Fruit fly (Drosophila melanogaster): ENCODE results near the gene CG42637.

Gene CG42637

DNA sequence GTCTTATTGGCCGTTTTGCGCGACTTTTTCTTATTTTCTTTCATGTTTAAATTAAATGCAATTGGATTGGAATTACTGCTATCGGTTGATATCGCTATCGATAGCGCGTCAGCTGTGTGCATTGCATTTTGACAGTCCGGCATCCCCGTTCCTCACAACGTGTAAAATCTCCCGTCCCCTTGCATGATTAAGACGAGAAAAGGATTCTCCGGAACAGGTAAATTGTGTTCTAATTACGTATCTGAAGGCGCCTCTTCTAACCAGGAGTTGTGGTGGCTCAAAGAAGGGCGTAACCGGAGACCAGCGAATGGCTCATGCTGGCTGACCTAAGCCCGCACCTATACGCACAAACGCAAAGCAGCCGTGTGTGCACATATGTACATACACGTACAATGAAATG, 13.7 kb upstream of the CG42637 start, which contains the start of the genes CG14104 and Kap-alpha1 (continued):
- no peak for TF ChIP-seq CG7839 (tag; optimal IDR thresholded peaks at IDR 0.05)
- TF ChIP-seq CG12155 (GFP tag; optimal IDR thresholded peaks at IDR 0.05) = peak; percentile 9
- no peak for TF ChIP-seq CG6765 (GFP tag; optimal IDR thresholded peaks at IDR 0.05)
- no peak for TF ChIP-seq her (GFP tag; optimal IDR thresholded peaks at IDR 0.05)
- peak; percentile 61 for TF ChIP-seq amos (GFP tag; IDR thresholded peaks at IDR 0.05; ENCODE audit: partially characterized antibody)
- no peak for TF ChIP-seq Camta (GFP tag; optimal IDR thresholded peaks at IDR 0.05)
- TF ChIP-seq CG2120 (GFP tag; optimal IDR thresholded peaks at IDR 0.05) = no peak
- TF ChIP-seq CG7745 (tag; optimal IDR thresholded peaks at IDR 0.05) = no peak
- peak; percentile 79 for TF ChIP-seq CG13287 (GFP tag; IDR thresholded peaks at IDR 0.05; ENCODE audit: partially characterized antibody)
- no peak for TF ChIP-seq rib (GFP tag; IDR thresholded peaks at IDR 0.05)
- no peak for TF ChIP-seq CG31224 (GFP tag; IDR thresholded peaks at IDR 0.05)
- no peak for TF ChIP-seq CG14441 (GFP tag; IDR thresholded peaks at IDR 0.05)
- no peak for TF ChIP-seq CG11695 (GFP tag; IDR thresholded peaks at IDR 0.05)
- peak; percentile 77 for TF ChIP-seq bbx (GFP tag; IDR thresholded peaks at IDR 0.05; ENCODE audit: partially characterized antibody)
- TF ChIP-seq Hsf (GFP tag; optimal IDR thresholded peaks at IDR 0.05) = no peak
- no peak for TF ChIP-seq lilli (GFP tag; optimal IDR thresholded peaks at IDR 0.05)
- no peak for TF ChIP-seq ind (GFP tag; optimal IDR thresholded peaks at IDR 0.05)
- no peak for TF ChIP-seq sc (optimal IDR thresholded peaks at IDR 0.05)
- TF ChIP-seq sc (GFP tag; optimal IDR thresholded peaks at IDR 0.05) = no peak
- TF ChIP-seq zfh1 (GFP tag; IDR thresholded peaks at IDR 0.05) = no peak
- no peak for TF ChIP-seq CkIIα-i1 (GFP tag; IDR thresholded peaks at IDR 0.05)
- no peak for TF ChIP-seq Hr39 (optimal IDR thresholded peaks at IDR 0.05)
- TF ChIP-seq CG2199 (GFP tag; IDR thresholded peaks at IDR 0.05) = 0 out of 3 replicates have a peak, but pooled peaks have one; percentile 35
- no peak for TF ChIP-seq CG9215 (GFP tag; IDR thresholded peaks at IDR 0.05)
- TF ChIP-seq CG4854 (GFP tag; optimal IDR thresholded peaks at IDR 0.05) = no peak
- no peak for TF ChIP-seq CG4282 (GFP tag; optimal IDR thresholded peaks at IDR 0.05)
- TF ChIP-seq gt (GFP tag; IDR thresholded peaks at IDR 0.05) = no peak
- no peak for TF ChIP-seq CG1602 (GFP tag; optimal IDR thresholded peaks at IDR 0.05)
- no peak for TF ChIP-seq Oli (tag; optimal IDR thresholded peaks at IDR 0.05)
- TF ChIP-seq Usf (GFP tag; optimal IDR thresholded peaks at IDR 0.05) = no peak
- no peak for TF ChIP-seq CG18476 (GFP tag; optimal IDR thresholded peaks at IDR 0.05)
- TF ChIP-seq Taf1 (GFP tag; IDR thresholded peaks at IDR 0.05) = no peak
- peak; percentile 73; the same call in 3 of the 4 replicates for TF ChIP-seq Dll (GFP tag; IDR thresholded peaks at IDR 0.05; ENCODE audit: partially characterized antibody)
- TF ChIP-seq pum (GFP tag; optimal IDR thresholded peaks at IDR 0.05) = no peak
- no peak for TF ChIP-seq Atf3 (GFP tag; optimal IDR thresholded peaks at IDR 0.05)
- TF ChIP-seq fd3F (GFP tag; optimal IDR thresholded peaks at IDR 0.05) = no peak
- no peak for TF ChIP-seq CG34376 (GFP tag; optimal IDR thresholded peaks at IDR 0.05)
- peak; percentile 1 for TF ChIP-seq CG10979 (tag; optimal IDR thresholded peaks at IDR 0.05)
- no peak for TF ChIP-seq CG18619 (GFP tag; optimal IDR thresholded peaks at IDR 0.05)
- peak; percentile 72 for TF ChIP-seq CG4617 (GFP tag; optimal IDR thresholded peaks at IDR 0.05; ENCODE audit: borderline replicate concordance)
- no peak for TF ChIP-seq CG14050 (GFP tag; IDR thresholded peaks at IDR 0.05)
- TF ChIP-seq fu2 (GFP tag; optimal IDR thresholded peaks at IDR 0.05) = no peak
- no peak for TF ChIP-seq D19A (tag; optimal IDR thresholded peaks at IDR 0.05)
- TF ChIP-seq Rx (GFP tag; IDR thresholded peaks at IDR 0.05) = no peak
- TF ChIP-seq disco-r (GFP tag; optimal IDR thresholded peaks at IDR 0.05) = no peak
- no peak for TF ChIP-seq CG8924 (tag; optimal IDR thresholded peaks at IDR 0.05)
- TF ChIP-seq CG3065 (GFP tag; optimal IDR thresholded peaks at IDR 0.05) = no peak
- TF ChIP-seq CG31388 (GFP tag; optimal IDR thresholded peaks at IDR 0.05) = no peak
- TF ChIP-seq hb (GFP tag; IDR thresholded peaks at IDR 0.05; ENCODE audit: partially characterized antibody) = peak; percentile 49; the same call in 1 of the 3 replicates
- TF ChIP-seq ems (GFP tag; optimal IDR thresholded peaks at IDR 0.05) = no peak
- no peak for TF ChIP-seq CG8359 (GFP tag; optimal IDR thresholded peaks at IDR 0.05; ENCODE audit: borderline replicate concordance)
- no peak for TF ChIP-seq CG9797 (GFP tag; optimal IDR thresholded peaks at IDR 0.05)
- peak; percentile 73 for TF ChIP-seq CG6791 (GFP tag; IDR thresholded peaks at IDR 0.05; ENCODE audit: partially characterized antibody)
